Fruit fly (Drosophila melanogaster) whole organism, embryonic: ENCODE data around the gene dyw.

ENCODE experiments used
- Adf1 ChIP-seq: fragments of 200-800 bp; sonication (Bioruptor generic); IDR thresholded peaks from 2 replicates; pipeline ENCODE4 v1.3.6; 2022; ENCODE audit warnings: missing biosample characterization, missing genetic modification characterization
- Asciz ChIP-seq: fragments of 200-800 bp; sonication (Bioruptor generic); optimal IDR thresholded peaks from 2 replicates; lab custom pipeline; 2017; ENCODE audit warnings: missing biosample characterization, mild to moderate bottlenecking, missing genetic modification characterization, missing genetic modification reagents
- CG10543 ChIP-seq: fragments of 200-800 bp; sonication (Bioruptor generic); optimal IDR thresholded peaks from 3 replicates; lab custom pipeline; 2017; ENCODE audit warnings: missing biosample characterization, mild to moderate bottlenecking, missing genetic modification characterization, moderate library complexity
- CG11504 ChIP-seq: fragments of 200-800 bp; sonication (Bioruptor generic); optimal IDR thresholded peaks from 3 replicates; lab custom pipeline; 2019; ENCODE audit warnings: missing biosample characterization, mild to moderate bottlenecking, missing genetic modification characterization, moderate library complexity
- CG13287 ChIP-seq: fragments of 200-800 bp; sonication (Bioruptor generic); IDR thresholded peaks from 2 replicates; pipeline ENCODE4 v1.3.6; 2022; ENCODE audit warnings: missing biosample characterization, missing genetic modification characterization; ENCODE audit not compliant: partially characterized antibody
- CG15514 ChIP-seq: fragments of 200-800 bp; sonication (Bioruptor generic); optimal IDR thresholded peaks from 3 replicates; lab custom pipeline; 2017; ENCODE audit warnings: missing biosample characterization, missing genetic modification characterization, mild to moderate bottlenecking, moderate library complexity, missing genetic modification reagents
- CG15696 ChIP-seq: fragments of 200-800 bp; sonication (Bioruptor generic); optimal IDR thresholded peaks from 2 replicates; lab custom pipeline; 2019; ENCODE audit warnings: missing biosample characterization, mild to moderate bottlenecking, missing genetic modification characterization, moderate library complexity
- CG17385 ChIP-seq: fragments of 200-800 bp; sonication (Bioruptor generic); optimal IDR thresholded peaks from 3 replicates; lab custom pipeline; 2018; ENCODE audit warnings: missing biosample characterization, mild to moderate bottlenecking, missing genetic modification characterization
- CG17829 ChIP-seq: fragments of 200-800 bp; optimal IDR thresholded peaks from 2 replicates; lab custom pipeline; 2019; ENCODE audit warnings: missing biosample characterization, mild to moderate bottlenecking, missing genetic modification characterization, moderate library complexity
- CG2116 ChIP-seq: fragments of 200-800 bp; sonication (Bioruptor generic); optimal IDR thresholded peaks from 3 replicates; lab custom pipeline; 2018; ENCODE audit warnings: missing biosample characterization, mild to moderate bottlenecking, missing genetic modification characterization
- CG2678 ChIP-seq: fragments of 200-800 bp; sonication (Bioruptor generic); optimal IDR thresholded peaks from 3 replicates; lab custom pipeline; 2019; ENCODE audit warnings: missing biosample characterization, mild to moderate bottlenecking, missing genetic modification characterization, moderate library complexity
- CG33213 ChIP-seq: fragments of 200-800 bp; sonication (Bioruptor generic); optimal IDR thresholded peaks from 3 replicates; lab custom pipeline; 2016; ENCODE audit warnings: missing biosample characterization, missing genetic modification characterization
- CG3407 ChIP-seq: fragments of 200-800 bp; sonication (Bioruptor generic); optimal IDR thresholded peaks from 2 replicates; lab custom pipeline; 2018; ENCODE audit warnings: missing biosample characterization, mild to moderate bottlenecking, missing genetic modification characterization
- CG34224 ChIP-seq: fragments of 200-800 bp; sonication (Bioruptor generic); IDR thresholded peaks from 3 replicates; pipeline ENCODE4 v1.3.6; 2022; ENCODE audit warnings: missing biosample characterization, missing genetic modification characterization; ENCODE audit not compliant: partially characterized antibody
- CG34422 ChIP-seq: fragments of 200-800 bp; sonication (Bioruptor generic); IDR thresholded peaks from 3 replicates; pipeline ENCODE4 v1.3.6; 2022; ENCODE audit warnings: missing biosample characterization, missing genetic modification characterization
- CG42726 ChIP-seq: fragments of 200-800 bp; sonication (Bioruptor generic); IDR thresholded peaks from 2 replicates; pipeline ENCODE4 v1.3.6; 2022; ENCODE audit warnings: missing biosample characterization, missing genetic modification characterization; ENCODE audit not compliant: partially characterized antibody
- CG4360 ChIP-seq: fragments of 200-800 bp; sonication (Bioruptor generic); IDR thresholded peaks from 2 replicates; pipeline ENCODE4 v1.3.6; 2022; ENCODE audit warnings: missing biosample characterization, missing genetic modification characterization
- CG4424 ChIP-seq: fragments of 200-800 bp; sonication (Bioruptor generic); optimal IDR thresholded peaks from 3 replicates; lab custom pipeline; 2016; ENCODE audit warnings: missing biosample characterization, missing genetic modification characterization
- CG6791 ChIP-seq: fragments of 200-800 bp; sonication (Bioruptor generic); IDR thresholded peaks from 3 replicates; pipeline ENCODE4 v1.3.6; 2022; ENCODE audit warnings: missing biosample characterization, missing genetic modification characterization; ENCODE audit not compliant: partially characterized antibody
- CG7963 ChIP-seq: fragments of 200-800 bp; sonication (Bioruptor generic); IDR thresholded peaks from 3 replicates; pipeline ENCODE4 v1.3.6; 2022; ENCODE audit warnings: missing biosample characterization, missing genetic modification characterization; ENCODE audit not compliant: partially characterized antibody
- CHES-1-like ChIP-seq: fragments of 200-800 bp; sonication (Bioruptor generic); optimal IDR thresholded peaks from 2 replicates; lab custom pipeline; 2016; ENCODE audit warnings: missing biosample characterization, missing genetic modification characterization
- Camta ChIP-seq: fragments of 200-800 bp; sonication (Bioruptor generic); optimal IDR thresholded peaks from 2 replicates; lab custom pipeline; 2016; ENCODE audit warnings: missing biosample characterization, missing genetic modification characterization
- CrebB ChIP-seq: fragments of 200-800 bp; sonication (Bioruptor generic); optimal IDR thresholded peaks from 3 replicates; lab custom pipeline; 2018; ENCODE audit warnings: missing biosample characterization, mild to moderate bottlenecking, missing genetic modification characterization
- Eip74EF ChIP-seq, 2 experiments: fragments of 200-800 bp in 1 of 2; fragments of >200 bp in 1 of 2; sonication (Bioruptor generic) in 1 of 2; optimal IDR thresholded peaks; 2 replicates each; lab custom pipeline; 2017 to 2019; ENCODE audit warnings: missing biosample characterization in 2 of 2, missing genetic modification characterization in 2 of 2, mild to moderate bottlenecking in 1 of 2, moderate library complexity in 1 of 2
- GATAe ChIP-seq: fragments of 200-800 bp; sonication (Bioruptor generic); conservative IDR thresholded peaks from 2 replicates; pipeline ENCODE4 v1.3.6; 2022; ENCODE audit warnings: missing biosample characterization, missing genetic modification characterization
- Gsc ChIP-seq: fragments of 200-800 bp; sonication (Bioruptor generic); IDR thresholded peaks from 2 replicates; pipeline ENCODE4 v1.3.6; 2022; ENCODE audit warnings: missing biosample characterization, missing genetic modification characterization
- HLH4C ChIP-seq: fragments of 200-800 bp; sonication (Bioruptor generic); IDR thresholded peaks from 3 replicates; pipeline ENCODE4 v1.3.6; 2022; ENCODE audit warnings: missing biosample characterization, missing genetic modification characterization; ENCODE audit not compliant: partially characterized antibody
- HmgD ChIP-seq: fragments of 200-800 bp; sonication (Bioruptor generic); optimal IDR thresholded peaks from 3 replicates; lab custom pipeline; 2016; ENCODE audit warnings: missing biosample characterization, missing genetic modification characterization
- Hr3 ChIP-seq: fragments of 200-800 bp; sonication (Bioruptor generic); optimal IDR thresholded peaks from 3 replicates; lab custom pipeline; 2016; ENCODE audit warnings: missing biosample characterization, missing genetic modification characterization
- Nf-YB ChIP-seq: fragments of 200-800 bp; sonication (Bioruptor generic); optimal IDR thresholded peaks from 3 replicates; lab custom pipeline; 2019; ENCODE audit warnings: missing biosample characterization, mild to moderate bottlenecking, missing genetic modification characterization, moderate library complexity
- Oli ChIP-seq: fragments of 200-800 bp; sonication (Bioruptor generic); optimal IDR thresholded peaks from 2 replicates; lab custom pipeline; 2018; ENCODE audit warnings: missing biosample characterization, mild to moderate bottlenecking, missing genetic modification characterization, moderate library complexity
- Pdp1 ChIP-seq, 2 experiments: fragments of 200-800 bp; sonication (Bioruptor generic); optimal IDR thresholded peaks; 3 replicates each; lab custom pipeline; 2016; ENCODE audit warnings: missing biosample characterization in 2 of 2, missing genetic modification characterization in 2 of 2, mild to moderate bottlenecking in 1 of 2, moderate library complexity in 1 of 2
- Rfx ChIP-seq: fragments of 200-800 bp; sonication (Bioruptor generic); IDR thresholded peaks from 2 replicates; pipeline ENCODE4 v1.3.6; 2022; ENCODE audit warnings: missing biosample characterization, missing genetic modification characterization
- Sox100B ChIP-seq: fragments of 200-800 bp; sonication (Bioruptor generic); optimal IDR thresholded peaks from 3 replicates; lab custom pipeline; 2018; ENCODE audit warnings: missing biosample characterization, mild to moderate bottlenecking, missing genetic modification characterization
- ash1 ChIP-seq: fragments of 200-800 bp; sonication (Bioruptor generic); optimal IDR thresholded peaks from 2 replicates; lab custom pipeline; 2018; ENCODE audit warnings: missing biosample characterization, mild to moderate bottlenecking, missing genetic modification characterization
- ci ChIP-seq: fragments of 200-800 bp; sonication (Bioruptor generic); IDR thresholded peaks from 3 replicates; pipeline ENCODE4 v1.3.6; 2022; ENCODE audit warnings: missing biosample characterization, missing genetic modification characterization
- dm ChIP-seq: fragments of 200-800 bp; sonication (Bioruptor generic); optimal IDR thresholded peaks from 3 replicates; lab custom pipeline; 2016; ENCODE audit warnings: missing biosample characterization, missing genetic modification characterization
- dpn ChIP-seq, 2 experiments: fragments of 200-800 bp; sonication (Bioruptor generic); optimal IDR thresholded peaks; 3 replicates each; lab custom pipeline; 2016; ENCODE audit warnings: missing biosample characterization in 2 of 2, missing genetic modification characterization in 2 of 2
- en ChIP-seq: fragments of 200-800 bp; sonication (Bioruptor generic); optimal IDR thresholded peaks from 2 replicates; lab custom pipeline; 2016; ENCODE audit warnings: missing biosample characterization, missing genetic modification characterization
- fd102C ChIP-seq: fragments of 200-800 bp; sonication (Bioruptor generic); optimal IDR thresholded peaks from 2 replicates; lab custom pipeline; 2018; ENCODE audit warnings: missing biosample characterization, mild to moderate bottlenecking, missing genetic modification characterization, moderate library complexity
- fd3F ChIP-seq: fragments of 200-800 bp; sonication (Bioruptor generic); optimal IDR thresholded peaks from 2 replicates; lab custom pipeline; 2018; ENCODE audit warnings: missing biosample characterization, mild to moderate bottlenecking, missing genetic modification characterization, moderate library complexity
- hb ChIP-seq: fragments of 200-800 bp; sonication (Bioruptor generic); IDR thresholded peaks from 3 replicates; pipeline ENCODE4 v1.3.6; 2022; ENCODE audit warnings: missing biosample characterization, missing genetic modification characterization; ENCODE audit not compliant: partially characterized antibody
- hbn ChIP-seq: fragments of 200-800 bp; sonication (Bioruptor generic); IDR thresholded peaks from 2 replicates; pipeline ENCODE4 v1.3.6; 2022; ENCODE audit warnings: missing biosample characterization, missing genetic modification characterization; ENCODE audit not compliant: partially characterized antibody
- onecut ChIP-seq: fragments of 200-800 bp; sonication (Bioruptor generic); IDR thresholded peaks from 2 replicates; pipeline ENCODE4 v1.3.6; 2022; ENCODE audit warnings: missing biosample characterization, missing genetic modification characterization
- pros ChIP-seq: fragments of 200-800 bp; sonication (Bioruptor generic); optimal IDR thresholded peaks from 3 replicates; lab custom pipeline; 2019; ENCODE audit warnings: missing biosample characterization, mild to moderate bottlenecking, missing genetic modification characterization, moderate library complexity
- run ChIP-seq: fragments of 200-800 bp; sonication (Bioruptor generic); optimal IDR thresholded peaks from 3 replicates; lab custom pipeline; 2018; ENCODE audit warnings: missing biosample characterization, mild to moderate bottlenecking, missing genetic modification characterization
- schlank ChIP-seq: fragments of 200-800 bp; sonication (Bioruptor generic); optimal IDR thresholded peaks from 2 replicates; lab custom pipeline; 2018; ENCODE audit warnings: missing biosample characterization, mild to moderate bottlenecking, missing genetic modification characterization
- sd ChIP-seq: fragments of 200-800 bp; sonication (Bioruptor generic); optimal IDR thresholded peaks from 3 replicates; lab custom pipeline; 2018; ENCODE audit warnings: missing biosample characterization, mild to moderate bottlenecking, missing genetic modification characterization, moderate library complexity
- ssp ChIP-seq: fragments of 200-800 bp; sonication (Bioruptor generic); IDR thresholded peaks from 2 replicates; pipeline ENCODE4 v1.3.6; 2022; ENCODE audit warnings: missing biosample characterization, missing genetic modification characterization
- zfh2 ChIP-seq: fragments of 200-800 bp; sonication (Bioruptor generic); optimal IDR thresholded peaks from 2 replicates; lab custom pipeline; 2016; ENCODE audit warnings: missing biosample characterization, missing genetic modification characterization

Gene dyw

dm6 chrX:2720122-2720521 is 26.4 kb upstream of the dyw start, which contains the start of gene CG2701 (continued):
- TF ChIP-seq CHES-1-like (GFP tag; lab: Kevin White, UChicago) = peak; percentile 33
- no peak for TF ChIP-seq CG11504 (tag; lab: Kevin White, UChicago)
- peak; percentile 9; the same call in 1 of the 2 replicates for TF ChIP-seq Rfx (GFP tag; lab: Robert Waterston, UW)
- no peak for TF ChIP-seq Hr3 (GFP tag; lab: Kevin White, UChicago)
- peak; percentile 7 for TF ChIP-seq CG17829
- peak in 1 of 2 experiments; percentile 76 for TF ChIP-seq Pdp1 (GFP tag; optimal IDR thresholded peaks at IDR 0.05; lab: Kevin White, UChicago)
- TF ChIP-seq ash1 (GFP tag; lab: Kevin White, UChicago) = no peak
- no peak for TF ChIP-seq Gsc (GFP tag; lab: Robert Waterston, UW)
- peak; percentile 72 for TF ChIP-seq HLH4C (GFP tag; lab: Robert Waterston, UW)
- peak; percentile 68 for TF ChIP-seq HmgD (GFP tag; lab: Kevin White, UChicago)
- TF ChIP-seq CG2678 (tag; lab: Kevin White, UChicago) = no peak
- no peak for TF ChIP-seq Adf1 (GFP tag; lab: Robert Waterston, UW)
- TF ChIP-seq Sox100B (GFP tag; lab: Kevin White, UChicago) = no peak
- TF ChIP-seq CrebB (tag; lab: Kevin White, UChicago) = no peak
- TF ChIP-seq fd102C (GFP tag; lab: Kevin White, UChicago) = no peak
- no peak for TF ChIP-seq fd3F (GFP tag; lab: Kevin White, UChicago)
- TF ChIP-seq CG33213 = no peak
- no peak for TF ChIP-seq Asciz (GFP tag; lab: Kevin White, UChicago)
- TF ChIP-seq CG34422 (GFP tag; lab: Robert Waterston, UW) = no peak
- TF ChIP-seq run (tag; lab: Kevin White, UChicago) = no peak
- TF ChIP-seq Nf-YB = no peak
- TF ChIP-seq pros = no peak
- TF ChIP-seq hb = peak; percentile 61; the same call in 1 of the 3 replicates
- TF ChIP-seq CG15696 (tag; lab: Kevin White, UChicago) = no peak
- TF ChIP-seq CG4424 (GFP tag; lab: Kevin White, UChicago) = no peak
- no peak for TF ChIP-seq GATAe (GFP tag; lab: Robert Waterston, UW)
- TF ChIP-seq ci (GFP tag; lab: Robert Waterston, UW) = 0 out of 3 replicates have a peak, but pooled peaks have one; percentile 17
- no peak for TF ChIP-seq schlank
- peak; percentile 69 for TF ChIP-seq CG42726
- TF ChIP-seq Oli (tag; lab: Kevin White, UChicago) = no peak
- TF ChIP-seq Eip74EF (GFP tag; optimal IDR thresholded peaks at IDR 0.05; lab: Kevin White, UChicago) = no peak
- no peak for TF ChIP-seq onecut (GFP tag; lab: Robert Waterston, UW)
- TF ChIP-seq CG4360 (GFP tag; lab: Robert Waterston, UW) = no peak
- no peak for TF ChIP-seq CG3407 (GFP tag; lab: Kevin White, UChicago)
- TF ChIP-seq Camta (GFP tag; lab: Kevin White, UChicago) = no peak
- TF ChIP-seq sd (tag; lab: Kevin White, UChicago) = no peak

DNA sequence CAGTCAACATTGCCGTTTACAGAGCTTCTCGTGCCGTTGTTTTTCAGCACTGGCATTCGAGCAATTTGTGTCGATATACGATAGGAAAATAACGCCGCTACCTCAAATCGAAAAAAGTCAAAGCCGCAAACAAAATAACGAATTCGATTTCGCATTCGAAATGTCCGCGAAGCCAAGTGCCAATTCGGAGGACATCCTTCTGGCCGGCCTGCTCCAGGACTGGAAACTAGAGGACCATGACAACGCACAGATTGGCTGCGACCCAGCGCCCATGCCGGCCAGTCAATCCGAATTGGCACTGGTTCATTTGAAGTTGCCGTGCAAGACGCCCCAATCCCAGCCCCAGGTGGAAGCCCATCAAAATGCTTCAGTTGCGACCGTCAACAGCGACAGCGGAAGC is 21.0 kb upstream of the dyw start:
- TF ChIP-seq en (GFP tag; lab: Kevin White, UChicago) (no peak), ssp (GFP tag; lab: Robert Waterston, UW) (0 out of 2 replicates have a peak, but pooled peaks have one; percentile 8), zfh2 (GFP tag; lab: Kevin White, UChicago) (peak; percentile 30), Rfx (GFP tag; lab: Robert Waterston, UW) (peak; percentile 50), CG2116 (GFP tag; lab: Kevin White, UChicago) (peak; percentile 48), hbn (GFP tag; lab: Robert Waterston, UW) (0 out of 2 replicates have a peak, but pooled peaks have one; percentile 20), CG34224 (GFP tag; lab: Robert Waterston, UW) (peak; percentile 37; the same call in 1 of the 3 replicates), CG6791 (GFP tag; lab: Robert Waterston, UW) (0 out of 3 replicates have a peak, but pooled peaks have one; percentile 36), CG10543 (GFP tag; lab: Kevin White, UChicago) (no peak), CG15514 (GFP tag; lab: Kevin White, UChicago) (peak; percentile 98), CG7963 (GFP tag; lab: Robert Waterston, UW) (0 out of 3 replicates have a peak, but pooled peaks have one; percentile 5), CG17385 (GFP tag; lab: Kevin White, UChicago) (no peak), dm (GFP tag; lab: Kevin White, UChicago) (peak; percentile 24), CG13287 (GFP tag; lab: Robert Waterston, UW) (peak; percentile 62), dpn (GFP tag; optimal IDR thresholded peaks at IDR 0.05; lab: Kevin White, UChicago) (no peak)
